Worm (Caenorhabditis elegans) whole organism, late embryonic: ENCODE data around the gene F54D10.9.

Source experiments
- C08G9.2 ChIP-seq: sonication (generic microtip); optimal IDR thresholded peaks from 2 replicates; lab custom pipeline; 2016; ENCODE audit warnings: mild to moderate bottlenecking, missing genetic modification characterization, moderate library complexity, missing compliant biosample characterization
- C38D4.7 ChIP-seq: fragments of 200-800 bp; sonication (Bioruptor generic); optimal IDR thresholded peaks from 2 replicates; lab custom pipeline; 2018; ENCODE audit warnings: mild to moderate bottlenecking, missing genetic modification characterization, moderate library complexity, missing compliant biosample characterization
- T23F11.4 ChIP-seq: fragments of 200-800 bp; sonication (Bioruptor generic); optimal IDR thresholded peaks from 2 replicates; lab custom pipeline; 2018; ENCODE audit warnings: mild to moderate bottlenecking, missing genetic modification characterization, missing compliant biosample characterization
- Y22D7AL.16 ChIP-seq: sonication (generic microtip); optimal IDR thresholded peaks from 2 replicates; lab custom pipeline; 2016; ENCODE audit warnings: missing genetic modification characterization, missing compliant biosample characterization
- ahr-1 ChIP-seq: sonication (generic microtip); optimal IDR thresholded peaks from 2 replicates; lab custom pipeline; 2016; ENCODE audit warnings: missing genetic modification characterization, missing compliant biosample characterization
- ama-1 ChIP-seq: fragments of 150-350 bp; optimal IDR thresholded peaks from 2 replicates; lab custom pipeline; 2014
- ceh-2 ChIP-seq: sonication (generic microtip); optimal IDR thresholded peaks from 2 replicates; lab custom pipeline; 2016; ENCODE audit warnings: missing genotype, missing genetic modification characterization, missing compliant biosample characterization
- ceh-24 ChIP-seq: sonication (generic microtip); optimal IDR thresholded peaks from 2 replicates; lab custom pipeline; 2016; ENCODE audit warnings: mild to moderate bottlenecking, missing genetic modification characterization, missing compliant biosample characterization
- ceh-34 ChIP-seq: sonication (generic microtip); optimal IDR thresholded peaks from 2 replicates; lab custom pipeline; 2016; ENCODE audit warnings: mild to moderate bottlenecking, missing genetic modification characterization, missing compliant biosample characterization
- ceh-45 ChIP-seq: fragments of 200-800 bp; sonication (Bioruptor generic); IDR thresholded peaks from 2 replicates; pipeline ENCODE4 v1.3.6; 2022; ENCODE audit warnings: missing genetic modification reagents, missing genetic modification characterization, missing compliant biosample characterization
- ceh-6 ChIP-seq: fragments of 200-800 bp; sonication (Bioruptor generic); optimal IDR thresholded peaks from 2 replicates; lab custom pipeline; 2018; ENCODE audit warnings: mild to moderate bottlenecking, missing genetic modification characterization, missing compliant biosample characterization
- elt-2 ChIP-seq: sonication (generic microtip); optimal IDR thresholded peaks from 2 replicates; lab custom pipeline; 2016; ENCODE audit warnings: missing genetic modification reagents, missing genetic modification characterization, missing compliant biosample characterization
- elt-4 ChIP-seq: sonication (generic microtip); optimal IDR thresholded peaks from 2 replicates; lab custom pipeline; 2016; ENCODE audit warnings: missing genetic modification characterization, missing compliant biosample characterization
- ets-4 ChIP-seq: sonication (generic microtip); optimal IDR thresholded peaks from 2 replicates; lab custom pipeline; 2016; ENCODE audit warnings: missing genetic modification characterization, missing compliant biosample characterization
- eyg-1 ChIP-seq: sonication (generic microtip); optimal IDR thresholded peaks from 2 replicates; lab custom pipeline; 2016; ENCODE audit warnings: missing genotype, missing genetic modification characterization, missing compliant biosample characterization
- fax-1 ChIP-seq: sonication (generic microtip); optimal IDR thresholded peaks from 2 replicates; lab custom pipeline; 2016; ENCODE audit warnings: missing genotype, missing genetic modification characterization, missing compliant biosample characterization
- fkh-10 ChIP-seq: fragments of 150-350 bp; optimal IDR thresholded peaks from 2 replicates; lab custom pipeline; 2014; ENCODE audit warnings: missing biosample characterization, missing genetic modification reagents, missing genetic modification characterization
- gmeb-2 ChIP-seq: sonication (generic microtip); optimal IDR thresholded peaks from 2 replicates; lab custom pipeline; 2016; ENCODE audit warnings: missing genetic modification characterization, inconsistent platforms, missing compliant biosample characterization
- hlh-13 ChIP-seq: fragments of 200-800 bp; sonication (Bioruptor generic); optimal IDR thresholded peaks from 2 replicates; lab custom pipeline; 2018; ENCODE audit warnings: mild to moderate bottlenecking, missing genetic modification characterization, missing compliant biosample characterization
- hlh-30 ChIP-seq: sonication (generic microtip); optimal IDR thresholded peaks from 2 replicates; lab custom pipeline; 2017; ENCODE audit warnings: antibody characterized with exemption, missing genetic modification characterization, missing compliant biosample characterization; ENCODE audit not compliant: insufficient read depth
- hlh-8 ChIP-seq: sonication (generic microtip); optimal IDR thresholded peaks from 2 replicates; lab custom pipeline; 2016; ENCODE audit warnings: missing genotype, missing genetic modification characterization, missing compliant biosample characterization
- lin-11 ChIP-seq: fragments of 200-800 bp; sonication (Bioruptor generic); optimal IDR thresholded peaks from 2 replicates; lab custom pipeline; 2018; ENCODE audit warnings: mild to moderate bottlenecking, missing genetic modification characterization, missing compliant biosample characterization
- mec-3 ChIP-seq: sonication (generic microtip); optimal IDR thresholded peaks from 2 replicates; lab custom pipeline; 2016; ENCODE audit warnings: borderline replicate concordance, missing genetic modification characterization, missing compliant biosample characterization
- nfya-1 ChIP-seq: sonication (generic microtip); optimal IDR thresholded peaks from 2 replicates; lab custom pipeline; 2017; ENCODE audit warnings: missing genetic modification characterization, mild to moderate bottlenecking, missing compliant biosample characterization, antibody characterized with exemption, moderate library complexity
- nhr-11 ChIP-seq: fragments of 150-350 bp; optimal IDR thresholded peaks from 2 replicates; lab custom pipeline; 2014; ENCODE audit warnings: missing biosample characterization, missing genetic modification characterization
- nhr-232 ChIP-seq: sonication (generic microtip); optimal IDR thresholded peaks from 2 replicates; lab custom pipeline; 2016; ENCODE audit warnings: missing genetic modification characterization, missing compliant biosample characterization
- odd-2 ChIP-seq: sonication (generic microtip); optimal IDR thresholded peaks from 2 replicates; lab custom pipeline; 2017; ENCODE audit warnings: antibody characterized with exemption, mild to moderate bottlenecking, missing genetic modification characterization, missing compliant biosample characterization
- pax-1 ChIP-seq: fragments of 150-350 bp; optimal IDR thresholded peaks from 2 replicates; lab custom pipeline; 2014; ENCODE audit warnings: missing biosample characterization, missing genetic modification characterization
- pha-4 ChIP-seq: fragments of 150-350 bp; optimal IDR thresholded peaks from 2 replicates; lab custom pipeline; 2018; ENCODE audit warnings: missing biosample characterization, missing genetic modification reagents, missing genetic modification characterization
- rnt-1 ChIP-seq: sonication (generic microtip); optimal IDR thresholded peaks from 2 replicates; lab custom pipeline; 2016; ENCODE audit warnings: missing genetic modification characterization, missing compliant biosample characterization
- sdc-2 ChIP-seq: sonication (generic microtip); optimal IDR thresholded peaks from 2 replicates; lab custom pipeline; 2016; ENCODE audit warnings: missing genotype, missing genetic modification characterization, missing compliant biosample characterization
- sox-2 ChIP-seq: fragments of 200-800 bp; sonication (Bioruptor generic); IDR thresholded peaks from 2 replicates; pipeline ENCODE4 v1.3.6; 2022; ENCODE audit warnings: missing genetic modification reagents, missing genetic modification characterization, missing compliant biosample characterization
- sox-4 ChIP-seq: sonication (generic microtip); optimal IDR thresholded peaks from 2 replicates; lab custom pipeline; 2017; ENCODE audit warnings: mild to moderate bottlenecking, missing genetic modification characterization, inconsistent platforms, missing compliant biosample characterization
- tbx-2 ChIP-seq: sonication (generic microtip); optimal IDR thresholded peaks from 2 replicates; lab custom pipeline; 2016; ENCODE audit warnings: missing genetic modification characterization, missing compliant biosample characterization
- unc-3 ChIP-seq, 2 experiments: fragments of 200-800 bp in 1 of 2; sonication (Bioruptor generic) in 1 of 2; sonication (generic microtip) in 1 of 2; conservative IDR thresholded peaks in 1 of 2; optimal IDR thresholded peaks in 1 of 2; 2 replicates each; pipeline versions ENCODE4 v1.3.6 to Lab custom; 2016 to 2022; ENCODE audit warnings: missing compliant biosample characterization in 2 of 2, missing genetic modification characterization in 2 of 2, missing genetic modification reagents in 1 of 2
- unc-42 ChIP-seq: sonication (generic microtip); optimal IDR thresholded peaks from 2 replicates; lab custom pipeline; 2016; ENCODE audit warnings: missing genotype, missing genetic modification characterization, missing compliant biosample characterization
- unc-86 ChIP-seq: sonication (generic microtip); optimal IDR thresholded peaks from 2 replicates; lab custom pipeline; 2016; ENCODE audit warnings: missing genetic modification characterization, missing compliant biosample characterization
- ztf-16 ChIP-seq: sonication (generic microtip); optimal IDR thresholded peaks from 2 replicates; lab custom pipeline; 2017; ENCODE audit warnings: missing genetic modification characterization, missing compliant biosample characterization

Gene F54D10.9

DNA sequence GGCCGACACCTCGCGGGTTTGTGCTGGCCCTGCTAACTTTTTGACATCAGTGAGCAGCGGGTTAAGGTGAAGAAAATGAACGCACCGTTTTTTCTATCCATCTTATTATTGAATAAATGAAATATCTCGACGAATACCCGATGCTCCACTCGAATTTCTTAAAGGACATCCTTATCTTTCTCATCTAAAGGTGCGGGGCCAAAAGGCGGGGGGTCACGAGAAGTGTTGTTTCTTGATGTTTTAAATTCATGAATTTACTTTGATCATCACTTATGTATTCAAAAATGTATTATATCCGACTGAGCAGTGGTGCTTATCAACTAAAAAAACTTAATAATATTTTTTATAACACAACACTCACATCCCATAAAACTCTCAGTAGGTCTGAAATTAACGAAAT, 32.4 kb upstream of the F54D10.9 start, which contains the start of gene nhr-261:
nhr-261 (minus strand) TSS at position 101 of the 400 bp plus-strand sequence.
- TF ChIP-seq ceh-6 (GFP tag; lab: Kevin White, UChicago) (no peak), pha-4 (tag; lab: Kevin White, UChicago) (no peak)

DNA sequence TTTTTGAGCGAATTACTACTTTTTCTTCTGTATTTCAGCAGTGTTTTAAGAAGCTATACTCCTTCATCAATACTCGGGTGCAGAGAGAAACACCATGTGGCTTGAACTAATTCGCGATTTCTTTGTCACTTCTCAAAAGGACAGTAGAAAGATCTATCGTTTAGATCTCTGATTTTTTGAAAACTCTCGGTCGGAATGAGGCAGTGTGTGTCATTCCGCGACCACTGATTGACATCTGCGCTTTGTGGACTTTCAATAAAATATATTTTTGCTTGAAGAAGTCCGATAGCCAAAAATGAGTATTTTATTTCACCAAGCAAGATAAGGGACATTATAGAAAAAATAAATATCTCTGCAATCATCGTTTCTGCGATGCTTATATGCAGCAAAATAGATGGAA, 29.8 kb upstream of the F54D10.9 start:
- no peak for TF ChIP-seq mec-3 (tag; lab: Kevin White, UChicago)
- no peak for TF ChIP-seq unc-86 (tag; lab: Kevin White, UChicago)
- TF ChIP-seq ahr-1 (tag; lab: Kevin White, UChicago), result no peak
- TF ChIP-seq unc-3 (GFP tag; conservative IDR thresholded peaks at IDR 0.05; lab: Robert Waterston, UW), result no peak
- no peak for TF ChIP-seq unc-3 (tag; optimal IDR thresholded peaks at IDR 0.05; lab: Kevin White, UChicago)
- no peak for TF ChIP-seq ceh-2 (tag; lab: Kevin White, UChicago)
- no peak for TF ChIP-seq ets-4 (tag; lab: Kevin White, UChicago)
- no peak for TF ChIP-seq ama-1
- no peak for TF ChIP-seq odd-2 (tag; lab: Kevin White, UChicago)
- no peak for TF ChIP-seq ceh-34 (tag; lab: Kevin White, UChicago)
- TF ChIP-seq elt-2 (tag; lab: Kevin White, UChicago), result no peak
- TF ChIP-seq, all 69 proteins: peak for 0

DNA sequence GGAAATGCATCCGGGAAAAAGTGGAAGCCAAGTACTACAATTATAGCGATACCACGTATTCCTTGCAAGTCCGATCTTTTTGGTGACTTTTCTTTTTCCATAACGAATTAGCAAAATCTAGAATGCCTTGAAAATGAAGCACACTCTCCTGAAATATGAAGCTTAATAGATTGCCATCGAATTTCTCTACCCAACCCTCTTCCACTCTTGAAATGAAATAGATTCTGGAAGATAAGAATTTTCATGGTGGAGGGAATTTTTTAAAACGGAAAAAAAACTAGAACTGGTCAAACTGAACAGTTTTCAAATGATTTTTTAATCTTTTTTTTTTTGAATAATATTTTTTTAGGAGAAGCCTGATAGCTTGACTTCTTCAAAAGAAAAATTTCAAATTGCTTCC, 28.5 kb upstream of the F54D10.9 start, which contains the start of gene oac-11:
oac-11 (minus strand) TSS at position 101 of the 400 bp plus-strand sequence.
- TF ChIP-seq C38D4.7 (GFP tag; lab: Kevin White, UChicago), result no peak
- TF ChIP-seq gmeb-2, result no peak
- TF ChIP-seq unc-3 (GFP tag; conservative IDR thresholded peaks at IDR 0.05; lab: Robert Waterston, UW), result no peak
- no peak for TF ChIP-seq unc-3 (tag; optimal IDR thresholded peaks at IDR 0.05; lab: Kevin White, UChicago)
- TF ChIP-seq lin-11 (tag; lab: Kevin White, UChicago), result no peak

DNA sequence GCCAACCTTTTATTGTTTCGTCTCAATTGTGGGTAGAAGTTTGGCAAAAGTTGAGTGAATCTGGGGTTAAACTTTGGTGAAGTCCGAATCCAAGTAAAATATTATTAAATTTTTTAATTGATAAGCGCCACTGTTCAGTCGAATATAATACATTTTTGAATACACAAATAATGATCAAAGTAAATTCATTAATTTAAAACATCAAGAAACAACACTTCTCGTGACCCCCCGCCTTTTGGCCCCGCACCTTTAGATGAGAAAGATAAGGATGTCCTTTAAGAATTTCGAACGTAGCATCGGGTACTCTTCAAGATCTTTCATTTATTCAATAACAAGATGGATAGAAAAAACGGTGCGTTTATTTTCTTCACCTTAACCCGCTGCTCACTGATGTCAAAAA, 20.4 kb upstream of the F54D10.9 start, which contains the start of gene nhr-257:
nhr-257 (plus strand) TSS at position 301 of the 400 bp plus-strand sequence.
- TF ChIP-seq hlh-8 (tag; lab: Kevin White, UChicago) (no peak), elt-4 (tag; lab: Kevin White, UChicago) (no peak), C38D4.7 (GFP tag; lab: Kevin White, UChicago) (no peak)
- TF ChIP-seq, all 69 proteins: peak for 0

DNA sequence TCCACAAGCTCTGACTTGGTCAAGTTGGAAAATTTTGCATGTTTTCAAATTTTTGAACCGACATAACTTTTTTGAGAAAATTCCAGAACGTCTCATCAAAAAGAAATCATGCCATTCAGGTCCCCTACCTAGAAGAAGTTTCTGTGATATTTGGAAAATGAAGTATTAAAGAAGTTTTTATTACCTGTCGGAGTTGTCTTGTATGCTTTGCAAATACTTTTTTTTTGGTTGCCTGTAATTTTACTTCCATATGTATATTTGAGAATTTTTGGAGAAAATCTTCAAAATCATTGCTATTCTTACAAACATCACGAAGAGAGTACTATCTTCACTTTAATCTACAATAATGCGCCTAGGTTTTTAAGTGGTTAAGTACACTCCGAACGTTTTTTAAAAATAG, 18.4 kb upstream of the F54D10.9 start, which contains the start of gene nhr-72:
nhr-72 (minus strand) TSS at position 101 of the 400 bp plus-strand sequence.
- TF ChIP-seq ets-4 (tag; lab: Kevin White, UChicago) (no peak), ztf-16 (tag; lab: Kevin White, UChicago) (no peak), ceh-45 (GFP tag; lab: Robert Waterston, UW) (no peak), pax-1 (tag; lab: Kevin White, UChicago) (no peak), sox-4 (tag; lab: Kevin White, UChicago) (no peak), T23F11.4 (GFP tag; lab: Kevin White, UChicago) (no peak), nhr-11 (no peak), sdc-2 (tag; lab: Kevin White, UChicago) (no peak), fkh-10 (GFP tag; lab: Kevin White, UChicago) (no peak), Y22D7AL.16 (tag; lab: Kevin White, UChicago) (no peak), fax-1 (tag; lab: Kevin White, UChicago) (no peak), rnt-1 (no peak), nfya-1 (tag; lab: Kevin White, UChicago) (no peak), eyg-1 (no peak)

DNA sequence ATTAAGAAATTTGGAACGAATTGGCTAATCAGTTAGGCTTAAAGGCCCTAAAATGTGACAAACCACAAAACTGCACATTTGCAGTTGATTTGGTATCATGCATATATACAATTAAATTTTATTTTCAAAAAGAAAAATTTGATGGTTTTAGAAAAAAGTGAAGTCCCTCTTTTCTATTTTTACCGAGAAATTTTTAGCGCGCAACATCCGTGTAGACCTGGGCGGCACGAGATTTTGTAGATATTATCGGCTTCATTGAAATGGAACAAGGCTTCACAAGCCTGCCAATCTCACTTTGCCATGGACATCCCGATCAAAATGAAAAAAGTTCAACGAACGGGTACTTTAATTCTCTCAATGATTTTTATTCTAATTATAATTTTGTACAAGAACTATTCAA, 13.7 kb upstream of the F54D10.9 start, which contains the start of gene C17A2.2:
C17A2.2 (plus strand) TSS at position 301 of the 400 bp plus-strand sequence.
- no peak for TF ChIP-seq pha-4 (tag; lab: Kevin White, UChicago)
- TF ChIP-seq unc-42 (tag; lab: Kevin White, UChicago), result no peak
- TF ChIP-seq nhr-232 (tag; lab: Kevin White, UChicago), result no peak
- TF ChIP-seq unc-86 (tag; lab: Kevin White, UChicago), result no peak
- no peak for TF ChIP-seq sox-2 (GFP tag; lab: Robert Waterston, UW)
- TF ChIP-seq fax-1 (tag; lab: Kevin White, UChicago), result no peak
- TF ChIP-seq elt-4 (tag; lab: Kevin White, UChicago), result no peak
- TF ChIP-seq tbx-2 (tag; lab: Kevin White, UChicago), result no peak
- TF ChIP-seq hlh-30 (tag; lab: Kevin White, UChicago), result no peak
- no peak for TF ChIP-seq ceh-24 (tag; lab: Kevin White, UChicago)
- no peak for TF ChIP-seq hlh-13 (GFP tag; lab: Kevin White, UChicago)
- no peak for TF ChIP-seq C08G9.2 (tag; lab: Kevin White, UChicago)
- TF ChIP-seq mec-3 (tag; lab: Kevin White, UChicago), result no peak
- TF ChIP-seq, all 69 proteins: peak for 0
